Worm (Caenorhabditis elegans): ENCODE data around the gene K07F5.17.

ce11 chrIV:9848075-9848474 is 5.9 kb downstream of the K07F5.17 start, which contains the start of gene K07F5.7:
- TF ChIP-seq dao-5 (tag; optimal IDR thresholded peaks at IDR 0.05): no peak
- no peak for TF ChIP-seq W03F9.2 (tag; optimal IDR thresholded peaks at IDR 0.05)
- TF ChIP-seq him-1 (tag; optimal IDR thresholded peaks at IDR 0.05): no peak
